Worm (Caenorhabditis elegans) whole organism, late embryonic: ENCODE data around the gene spr-1.

Source experiments
- C38D4.7 ChIP-seq: fragments of 200-800 bp; sonication (Bioruptor generic); optimal IDR thresholded peaks from 2 replicates; lab custom pipeline; 2018; ENCODE audit warnings: mild to moderate bottlenecking, missing genetic modification characterization, moderate library complexity, missing compliant biosample characterization
- K02D7.2 ChIP-seq: sonication (generic microtip); optimal IDR thresholded peaks from 2 replicates; lab custom pipeline; 2017; ENCODE audit warnings: mild to moderate bottlenecking, missing genetic modification characterization, missing compliant biosample characterization
- K09A11.1 ChIP-seq: sonication (generic microtip); optimal IDR thresholded peaks from 2 replicates; lab custom pipeline; 2017; ENCODE audit warnings: antibody characterized with exemption, mild to moderate bottlenecking, missing genetic modification characterization, missing compliant biosample characterization; ENCODE audit not compliant: insufficient read depth
- Y22D7AL.16 ChIP-seq: sonication (generic microtip); optimal IDR thresholded peaks from 2 replicates; lab custom pipeline; 2016; ENCODE audit warnings: missing genetic modification characterization, missing compliant biosample characterization
- ahr-1 ChIP-seq: sonication (generic microtip); optimal IDR thresholded peaks from 2 replicates; lab custom pipeline; 2016; ENCODE audit warnings: missing genetic modification characterization, missing compliant biosample characterization
- ama-1 ChIP-seq: fragments of 150-350 bp; optimal IDR thresholded peaks from 2 replicates; lab custom pipeline; 2014
- ceh-2 ChIP-seq: sonication (generic microtip); optimal IDR thresholded peaks from 2 replicates; lab custom pipeline; 2016; ENCODE audit warnings: missing genotype, missing genetic modification characterization, missing compliant biosample characterization
- ceh-22 ChIP-seq: sonication (generic microtip); optimal IDR thresholded peaks from 2 replicates; lab custom pipeline; 2017; ENCODE audit warnings: missing biosample characterization, missing genetic modification characterization
- ceh-24 ChIP-seq: sonication (generic microtip); optimal IDR thresholded peaks from 2 replicates; lab custom pipeline; 2016; ENCODE audit warnings: mild to moderate bottlenecking, missing genetic modification characterization, missing compliant biosample characterization
- ceh-34 ChIP-seq: sonication (generic microtip); optimal IDR thresholded peaks from 2 replicates; lab custom pipeline; 2016; ENCODE audit warnings: mild to moderate bottlenecking, missing genetic modification characterization, missing compliant biosample characterization
- ceh-45 ChIP-seq: fragments of 200-800 bp; sonication (Bioruptor generic); IDR thresholded peaks from 2 replicates; pipeline ENCODE4 v1.3.6; 2022; ENCODE audit warnings: missing genetic modification reagents, missing genetic modification characterization, missing compliant biosample characterization
- ceh-6 ChIP-seq: fragments of 200-800 bp; sonication (Bioruptor generic); optimal IDR thresholded peaks from 2 replicates; lab custom pipeline; 2018; ENCODE audit warnings: mild to moderate bottlenecking, missing genetic modification characterization, missing compliant biosample characterization
- dmd-4 ChIP-seq: sonication (generic microtip); optimal IDR thresholded peaks from 2 replicates; lab custom pipeline; 2016; ENCODE audit warnings: borderline replicate concordance, missing genetic modification characterization, missing compliant biosample characterization
- dve-1 ChIP-seq: sonication (generic microtip); optimal IDR thresholded peaks from 2 replicates; lab custom pipeline; 2017; ENCODE audit warnings: antibody characterized with exemption, mild to moderate bottlenecking, missing genetic modification characterization, missing compliant biosample characterization
- elt-2 ChIP-seq: sonication (generic microtip); optimal IDR thresholded peaks from 2 replicates; lab custom pipeline; 2016; ENCODE audit warnings: missing genetic modification reagents, missing genetic modification characterization, missing compliant biosample characterization
- elt-4 ChIP-seq: sonication (generic microtip); optimal IDR thresholded peaks from 2 replicates; lab custom pipeline; 2016; ENCODE audit warnings: missing genetic modification characterization, missing compliant biosample characterization
- ets-4 ChIP-seq: sonication (generic microtip); optimal IDR thresholded peaks from 2 replicates; lab custom pipeline; 2016; ENCODE audit warnings: missing genetic modification characterization, missing compliant biosample characterization
- eyg-1 ChIP-seq: sonication (generic microtip); optimal IDR thresholded peaks from 2 replicates; lab custom pipeline; 2016; ENCODE audit warnings: missing genotype, missing genetic modification characterization, missing compliant biosample characterization
- fax-1 ChIP-seq: sonication (generic microtip); optimal IDR thresholded peaks from 2 replicates; lab custom pipeline; 2016; ENCODE audit warnings: missing genotype, missing genetic modification characterization, missing compliant biosample characterization
- fkh-6 ChIP-seq: sonication (generic microtip); optimal IDR thresholded peaks from 2 replicates; lab custom pipeline; 2016; ENCODE audit warnings: missing genetic modification characterization, missing compliant biosample characterization
- gmeb-2 ChIP-seq: sonication (generic microtip); optimal IDR thresholded peaks from 2 replicates; lab custom pipeline; 2016; ENCODE audit warnings: missing genetic modification characterization, inconsistent platforms, missing compliant biosample characterization
- hlh-13 ChIP-seq: fragments of 200-800 bp; sonication (Bioruptor generic); optimal IDR thresholded peaks from 2 replicates; lab custom pipeline; 2018; ENCODE audit warnings: mild to moderate bottlenecking, missing genetic modification characterization, missing compliant biosample characterization
- hlh-15 ChIP-seq: sonication (generic microtip); optimal IDR thresholded peaks from 2 replicates; lab custom pipeline; 2016; ENCODE audit warnings: missing genetic modification characterization, missing compliant biosample characterization
- lim-6 ChIP-seq: sonication (generic microtip); optimal IDR thresholded peaks from 2 replicates; lab custom pipeline; 2016; ENCODE audit warnings: missing genetic modification characterization, missing compliant biosample characterization
- lin-11 ChIP-seq: fragments of 200-800 bp; sonication (Bioruptor generic); optimal IDR thresholded peaks from 2 replicates; lab custom pipeline; 2018; ENCODE audit warnings: mild to moderate bottlenecking, missing genetic modification characterization, missing compliant biosample characterization
- madf-2 ChIP-seq: sonication (generic microtip); optimal IDR thresholded peaks from 2 replicates; lab custom pipeline; 2017; ENCODE audit warnings: missing genetic modification characterization, missing compliant biosample characterization
- mec-3 ChIP-seq: sonication (generic microtip); optimal IDR thresholded peaks from 2 replicates; lab custom pipeline; 2016; ENCODE audit warnings: borderline replicate concordance, missing genetic modification characterization, missing compliant biosample characterization
- nhr-11 ChIP-seq: fragments of 150-350 bp; optimal IDR thresholded peaks from 2 replicates; lab custom pipeline; 2014; ENCODE audit warnings: missing biosample characterization, missing genetic modification characterization
- odd-2 ChIP-seq: sonication (generic microtip); optimal IDR thresholded peaks from 2 replicates; lab custom pipeline; 2017; ENCODE audit warnings: antibody characterized with exemption, mild to moderate bottlenecking, missing genetic modification characterization, missing compliant biosample characterization
- pag-3 ChIP-seq: sonication (generic microtip); optimal IDR thresholded peaks from 2 replicates; lab custom pipeline; 2016; ENCODE audit warnings: missing compliant biosample characterization, missing genetic modification characterization, borderline replicate concordance
- pat-9 ChIP-seq: fragments of 200-800 bp; sonication (Bioruptor generic); optimal IDR thresholded peaks from 2 replicates; lab custom pipeline; 2018; ENCODE audit warnings: mild to moderate bottlenecking, missing genetic modification characterization, moderate library complexity, missing compliant biosample characterization
- pax-1 ChIP-seq: fragments of 150-350 bp; optimal IDR thresholded peaks from 2 replicates; lab custom pipeline; 2014; ENCODE audit warnings: missing biosample characterization, missing genetic modification characterization
- pqm-1 ChIP-seq: sonication (generic microtip); optimal IDR thresholded peaks from 2 replicates; lab custom pipeline; 2016; ENCODE audit warnings: missing genetic modification characterization, missing compliant biosample characterization
- ref-2 ChIP-seq: sonication (generic microtip); optimal IDR thresholded peaks from 2 replicates; lab custom pipeline; 2016; ENCODE audit warnings: missing genetic modification characterization, missing compliant biosample characterization
- sdc-2 ChIP-seq: sonication (generic microtip); optimal IDR thresholded peaks from 2 replicates; lab custom pipeline; 2016; ENCODE audit warnings: missing genotype, missing genetic modification characterization, missing compliant biosample characterization
- syd-9 ChIP-seq: sonication (generic microtip); optimal IDR thresholded peaks from 2 replicates; lab custom pipeline; 2016; ENCODE audit warnings: mild to moderate bottlenecking, missing genetic modification characterization, moderate library complexity, missing compliant biosample characterization
- ttx-3 ChIP-seq: sonication (generic microtip); optimal IDR thresholded peaks from 2 replicates; lab custom pipeline; 2016; ENCODE audit warnings: missing genetic modification reagents, missing genetic modification characterization, missing compliant biosample characterization
- unc-86 ChIP-seq: sonication (generic microtip); optimal IDR thresholded peaks from 2 replicates; lab custom pipeline; 2016; ENCODE audit warnings: missing genetic modification characterization, missing compliant biosample characterization
- ztf-16 ChIP-seq: sonication (generic microtip); optimal IDR thresholded peaks from 2 replicates; lab custom pipeline; 2017; ENCODE audit warnings: missing genetic modification characterization, missing compliant biosample characterization

spr-1 gene

DNA sequence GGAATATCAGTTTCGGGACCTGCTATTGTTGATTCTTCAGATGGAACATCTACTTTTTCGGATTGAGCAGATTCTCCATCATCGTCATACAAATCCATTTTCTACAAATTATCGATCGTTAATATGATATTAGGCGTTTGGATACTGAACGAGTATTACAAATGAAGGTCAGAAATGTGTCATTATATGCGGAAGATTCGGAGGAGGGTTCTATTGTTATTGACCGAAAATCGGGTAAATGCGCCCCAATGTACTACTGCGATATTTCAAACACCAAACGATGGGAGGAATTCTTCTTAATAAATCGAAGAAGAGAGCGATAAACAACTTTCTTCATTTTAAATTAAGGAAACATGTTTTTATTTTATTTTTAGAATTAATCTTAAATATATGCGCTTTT is at the start of gene spr-1:
Gene spr-1 (minus strand): TSS at position 101 of the 400 bp plus-strand sequence.
- TF ChIP-seq ceh-24 (no peak), hlh-13 (no peak), unc-86 (tag; lab: Kevin White, UChicago) (no peak), eyg-1 (tag; lab: Kevin White, UChicago) (no peak), K02D7.2 (tag; lab: Kevin White, UChicago) (no peak), nhr-11 (tag; lab: Kevin White, UChicago) (no peak), fkh-6 (no peak), odd-2 (tag; lab: Kevin White, UChicago) (no peak), ceh-6 (no peak), ets-4 (tag; lab: Kevin White, UChicago) (no peak), dve-1 (tag; lab: Kevin White, UChicago) (no peak)

DNA sequence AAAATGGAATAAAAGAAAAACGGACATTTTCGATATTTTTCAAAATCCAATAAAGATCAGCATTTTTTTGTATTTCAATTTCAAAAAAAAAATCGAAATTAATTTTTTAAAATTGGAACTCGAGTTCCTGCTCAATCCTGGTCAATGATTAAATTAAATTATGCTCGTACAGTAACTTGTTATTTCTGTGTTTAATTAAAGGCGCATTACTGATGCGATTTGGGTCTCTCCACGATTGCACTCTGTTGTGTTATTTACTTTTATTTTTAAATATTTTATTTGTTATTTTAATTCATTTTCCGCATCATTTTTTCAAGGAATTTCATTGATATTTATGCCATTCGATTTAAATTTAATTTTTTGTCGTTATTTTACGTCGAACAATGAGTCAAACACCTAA is 49.1 kb upstream of the spr-1 start:
- TF ChIP-seq nhr-11 (tag; lab: Kevin White, UChicago) (no peak), Y22D7AL.16 (tag; lab: Kevin White, UChicago) (no peak), ama-1 (no peak), ceh-45 (GFP tag; lab: Robert Waterston, UW) (no peak)

DNA sequence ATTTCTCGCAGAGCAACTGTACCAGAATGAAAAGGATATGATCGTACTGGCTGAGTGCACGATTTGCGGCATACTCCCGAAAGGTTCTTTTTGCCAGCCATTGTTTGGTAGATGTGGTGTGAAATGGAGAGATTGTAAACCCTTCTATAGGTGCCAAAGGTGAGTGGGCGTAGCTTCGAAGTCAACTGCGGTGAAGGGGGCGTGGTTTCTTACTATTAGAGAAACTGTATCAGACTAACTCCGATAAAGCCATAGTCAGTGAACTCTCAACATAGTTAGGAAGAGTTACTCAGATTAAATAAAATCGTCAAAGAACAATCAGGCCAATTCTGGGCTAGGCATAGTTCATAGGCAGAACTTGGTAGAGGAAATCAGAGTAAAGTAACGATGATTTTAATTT is 48.2 kb upstream of the spr-1 start, which contains the start of gene F20D6.9:
Gene F20D6.9 (minus strand): TSS at position 101 of the 400 bp plus-strand sequence.
- no peak for TF ChIP-seq syd-9
- no peak for TF ChIP-seq nhr-11 (tag; lab: Kevin White, UChicago)
- TF ChIP-seq gmeb-2, result no peak
- TF ChIP-seq ceh-2 (tag; lab: Kevin White, UChicago), result no peak
- TF ChIP-seq, all 69 proteins: peak for 0

DNA sequence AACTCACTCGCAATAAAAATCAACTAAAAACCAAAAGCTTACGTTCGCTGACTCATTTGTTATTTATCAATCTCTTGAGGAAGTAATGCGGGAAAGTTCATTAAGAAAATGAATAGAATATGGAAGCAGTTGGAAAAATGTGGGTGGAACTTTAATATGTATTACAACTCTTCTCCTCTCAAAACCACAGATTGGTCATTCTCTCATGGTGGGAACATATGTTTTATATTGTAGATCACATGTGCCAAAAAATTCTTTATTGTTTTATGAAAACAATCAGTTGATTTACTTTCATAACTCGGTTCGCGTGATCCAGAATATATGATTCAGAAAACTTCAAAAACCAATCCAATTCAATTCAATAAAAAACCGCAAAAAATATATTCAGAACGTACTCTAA is 42.5 kb upstream of the spr-1 start:
- TF ChIP-seq gmeb-2, result no peak
- no peak for TF ChIP-seq madf-2 (tag; lab: Kevin White, UChicago)
- no peak for TF ChIP-seq ahr-1
- no peak for TF ChIP-seq pax-1 (tag; lab: Kevin White, UChicago)
- TF ChIP-seq elt-4 (tag; lab: Kevin White, UChicago), result no peak
- no peak for TF ChIP-seq ztf-16 (tag; lab: Kevin White, UChicago)
- TF ChIP-seq ttx-3 (tag; lab: Kevin White, UChicago), result no peak
- TF ChIP-seq, all 69 proteins: peak for 0

DNA sequence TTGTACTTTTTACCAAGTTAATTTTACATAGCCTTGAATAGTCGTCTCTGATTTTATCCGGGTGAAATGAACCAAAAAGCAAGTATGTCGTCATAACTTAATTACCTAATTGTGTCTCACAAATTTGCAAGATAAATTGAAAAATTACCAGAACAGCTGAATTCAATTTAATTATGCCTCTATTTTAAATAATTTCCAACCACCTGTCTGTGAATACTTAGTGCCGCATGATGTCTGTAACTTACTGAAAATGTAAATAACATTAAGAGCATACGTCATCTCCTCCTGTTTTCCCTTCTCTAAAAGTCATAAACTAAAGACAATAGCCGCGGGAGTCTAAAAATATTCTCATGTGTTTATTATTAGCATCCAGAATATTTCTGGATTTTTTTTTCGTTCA is 41.1 kb upstream of the spr-1 start:
- TF ChIP-seq fax-1 (tag; lab: Kevin White, UChicago) (no peak), mec-3 (tag; lab: Kevin White, UChicago) (no peak), ttx-3 (tag; lab: Kevin White, UChicago) (no peak), unc-86 (tag; lab: Kevin White, UChicago) (no peak), ets-4 (tag; lab: Kevin White, UChicago) (no peak), sdc-2 (tag; lab: Kevin White, UChicago) (no peak), elt-2 (tag; lab: Kevin White, UChicago) (no peak), syd-9 (no peak), dmd-4 (tag; lab: Kevin White, UChicago) (no peak)

DNA sequence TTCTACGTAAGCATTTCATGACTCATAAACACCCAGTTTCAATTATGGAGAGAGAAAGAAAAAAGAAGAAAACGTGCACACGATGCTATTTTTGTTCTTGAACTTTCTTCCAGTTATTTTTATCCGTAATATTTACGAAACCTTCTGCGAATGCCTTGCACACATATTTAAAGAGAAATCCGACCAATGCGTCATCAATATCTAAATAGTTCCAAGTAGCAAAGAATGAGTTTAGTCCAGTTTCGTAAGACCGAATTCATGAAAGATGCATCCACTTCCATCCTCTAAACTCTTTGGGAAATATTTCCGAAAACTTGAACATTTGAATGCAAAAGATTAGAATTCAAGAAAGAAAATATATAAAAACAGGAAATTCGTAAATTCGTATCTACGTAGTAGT is 40.0 kb upstream of the spr-1 start:
- TF ChIP-seq ref-2 (tag; lab: Kevin White, UChicago), result no peak
- no peak for TF ChIP-seq pat-9 (tag; lab: Kevin White, UChicago)
- TF ChIP-seq K09A11.1 (tag; lab: Kevin White, UChicago), result no peak
- TF ChIP-seq ttx-3 (tag; lab: Kevin White, UChicago), result no peak
- no peak for TF ChIP-seq elt-2 (tag; lab: Kevin White, UChicago)
- no peak for TF ChIP-seq ceh-2 (tag; lab: Kevin White, UChicago)
- TF ChIP-seq Y22D7AL.16 (tag; lab: Kevin White, UChicago), result no peak
- TF ChIP-seq lim-6 (tag; lab: Kevin White, UChicago), result no peak
- TF ChIP-seq pag-3 (tag; lab: Kevin White, UChicago), result no peak
- TF ChIP-seq lin-11 (tag; lab: Kevin White, UChicago), result no peak
- no peak for TF ChIP-seq hlh-15 (tag; lab: Kevin White, UChicago)
- TF ChIP-seq nhr-11 (tag; lab: Kevin White, UChicago), result no peak
- no peak for TF ChIP-seq ceh-34 (tag; lab: Kevin White, UChicago)
- TF ChIP-seq pqm-1 (tag; lab: Kevin White, UChicago), result no peak
- no peak for TF ChIP-seq C38D4.7 (GFP tag; lab: Kevin White, UChicago)
- no peak for TF ChIP-seq ceh-22
